Fruit fly (Drosophila melanogaster) whole organism, embryonic: Measurements from ENCODE around the gene CG32832.
A peak's percentile ranks its signal among the peaks of the same experiment; 100 is the strongest.

ENCODE experiments used
- Atf3 ChIP-seq: fragments of 200-800 bp; sonication (Bioruptor generic); optimal IDR thresholded peaks from 3 replicates; lab custom pipeline; 2016; ENCODE audit warnings: missing biosample characterization, missing genetic modification characterization
- CG10267 ChIP-seq: fragments of 200-800 bp; sonication (Bioruptor generic); optimal IDR thresholded peaks from 2 replicates; lab custom pipeline; 2018; ENCODE audit warnings: missing biosample characterization, mild to moderate bottlenecking, missing genetic modification characterization, moderate library complexity
- CG10462 ChIP-seq: fragments of 200-800 bp; sonication (Bioruptor generic); optimal IDR thresholded peaks from 2 replicates; lab custom pipeline; 2016; ENCODE audit warnings: missing biosample characterization, missing genetic modification characterization
- CG11504 ChIP-seq: fragments of 200-800 bp; sonication (Bioruptor generic); optimal IDR thresholded peaks from 3 replicates; lab custom pipeline; 2019; ENCODE audit warnings: missing biosample characterization, mild to moderate bottlenecking, missing genetic modification characterization, moderate library complexity
- CG14050 ChIP-seq: fragments of 200-800 bp; sonication (Bioruptor generic); IDR thresholded peaks from 3 replicates; pipeline ENCODE4 v1.3.6; 2022; ENCODE audit warnings: missing biosample characterization, missing genetic modification characterization
- CG15514 ChIP-seq: fragments of 200-800 bp; sonication (Bioruptor generic); optimal IDR thresholded peaks from 3 replicates; lab custom pipeline; 2017; ENCODE audit warnings: missing biosample characterization, missing genetic modification characterization, mild to moderate bottlenecking, moderate library complexity, missing genetic modification reagents
- CG1603 ChIP-seq: fragments of 200-800 bp; sonication (Bioruptor generic); optimal IDR thresholded peaks from 2 replicates; lab custom pipeline; 2019; ENCODE audit warnings: missing biosample characterization, mild to moderate bottlenecking, missing genetic modification characterization, moderate library complexity
- CG17361 ChIP-seq: fragments of 200-800 bp; sonication (Bioruptor generic); IDR thresholded peaks from 3 replicates; pipeline ENCODE4 v1.3.6; 2022; ENCODE audit warnings: missing biosample characterization, missing genetic modification characterization
- CG17568 ChIP-seq: fragments of 200-800 bp; sonication (Bioruptor generic); optimal IDR thresholded peaks from 2 replicates; lab custom pipeline; 2018; ENCODE audit warnings: missing biosample characterization, mild to moderate bottlenecking, missing genetic modification characterization, moderate library complexity
- CG18262 ChIP-seq: fragments of 200-800 bp; optimal IDR thresholded peaks from 3 replicates; lab custom pipeline; 2019; ENCODE audit warnings: missing biosample characterization, mild to moderate bottlenecking, missing genetic modification characterization, moderate library complexity
- CG1832 ChIP-seq: fragments of 200-800 bp; sonication (Bioruptor generic); optimal IDR thresholded peaks from 2 replicates; lab custom pipeline; 2017; ENCODE audit warnings: missing biosample characterization, mild to moderate bottlenecking, missing genetic modification characterization, inconsistent platforms
- CG2678 ChIP-seq: fragments of 200-800 bp; sonication (Bioruptor generic); optimal IDR thresholded peaks from 3 replicates; lab custom pipeline; 2019; ENCODE audit warnings: missing biosample characterization, mild to moderate bottlenecking, missing genetic modification characterization, moderate library complexity
- CG30403 ChIP-seq: fragments of 200-800 bp; sonication (Bioruptor generic); optimal IDR thresholded peaks from 3 replicates; lab custom pipeline; 2016; ENCODE audit warnings: missing biosample characterization, missing genetic modification characterization
- CG31224 ChIP-seq: fragments of 200-800 bp; sonication (Bioruptor generic); IDR thresholded peaks from 2 replicates; pipeline ENCODE4 v1.3.6; 2022; ENCODE audit warnings: missing biosample characterization, missing genetic modification characterization
- CG32532 ChIP-seq: fragments of 200-800 bp; sonication (Bioruptor generic); IDR thresholded peaks from 2 replicates; pipeline ENCODE4 v1.3.6; 2022; ENCODE audit warnings: missing biosample characterization, missing genetic modification characterization
- CG3407 ChIP-seq: fragments of 200-800 bp; sonication (Bioruptor generic); optimal IDR thresholded peaks from 2 replicates; lab custom pipeline; 2018; ENCODE audit warnings: missing biosample characterization, mild to moderate bottlenecking, missing genetic modification characterization
- CG3726 ChIP-seq: fragments of 200-800 bp; sonication (Bioruptor generic); IDR thresholded peaks from 3 replicates; pipeline ENCODE4, ENCODE4 v1.3.6; 2022; ENCODE audit warnings: missing biosample characterization, missing genetic modification characterization
- CG3838 ChIP-seq: fragments of 200-800 bp; sonication (Bioruptor generic); optimal IDR thresholded peaks from 3 replicates; lab custom pipeline; 2016; ENCODE audit warnings: missing biosample characterization, missing genetic modification characterization
- CG4282 ChIP-seq: fragments of 200-800 bp; sonication (Bioruptor generic); optimal IDR thresholded peaks from 2 replicates; lab custom pipeline; 2016; ENCODE audit warnings: missing biosample characterization, missing genetic modification characterization
- CG8281 ChIP-seq: fragments of 200-800 bp; sonication (Bioruptor generic); optimal IDR thresholded peaks from 2 replicates; lab custom pipeline; 2018; ENCODE audit warnings: missing biosample characterization, mild to moderate bottlenecking, missing genetic modification characterization, moderate library complexity
- CG8924 ChIP-seq: fragments of 200-800 bp; optimal IDR thresholded peaks from 3 replicates; lab custom pipeline; 2019; ENCODE audit warnings: missing biosample characterization, mild to moderate bottlenecking, missing genetic modification characterization, moderate library complexity
- CG9215 ChIP-seq: fragments of 200-800 bp; sonication (Bioruptor generic); IDR thresholded peaks from 2 replicates; pipeline ENCODE4 v1.3.6; 2022; ENCODE audit warnings: missing biosample characterization, missing genetic modification characterization
- CG9797 ChIP-seq: fragments of 200-800 bp; sonication (Bioruptor generic); optimal IDR thresholded peaks from 3 replicates; lab custom pipeline; 2018; ENCODE audit warnings: missing biosample characterization, mild to moderate bottlenecking, missing genetic modification characterization
- CG9876 ChIP-seq: fragments of 200-800 bp; sonication (Bioruptor generic); optimal IDR thresholded peaks from 2 replicates; lab custom pipeline; 2016; ENCODE audit warnings: missing biosample characterization, missing genetic modification characterization
- Dll ChIP-seq: fragments of 200-800 bp; sonication (Bioruptor generic); IDR thresholded peaks from 4 replicates; pipeline ENCODE4 v1.3.6; 2022; ENCODE audit warnings: missing biosample characterization, missing genetic modification characterization; ENCODE audit not compliant: partially characterized antibody
- Doc2 ChIP-seq: fragments of 200-800 bp; sonication (Bioruptor generic); IDR thresholded peaks from 2 replicates; pipeline ENCODE4 v1.3.6; 2022; ENCODE audit warnings: missing biosample characterization, missing genetic modification characterization
- Dref ChIP-seq: fragments of 200-800 bp; sonication (Bioruptor generic); IDR thresholded peaks from 2 replicates; pipeline ENCODE4 v1.3.6; 2022; ENCODE audit warnings: missing biosample characterization, missing genetic modification characterization
- Eip74EF ChIP-seq, 2 experiments: fragments of 200-800 bp in 1 of 2; fragments of >200 bp in 1 of 2; sonication (Bioruptor generic) in 1 of 2; optimal IDR thresholded peaks; 2 replicates each; lab custom pipeline; 2017 to 2019; ENCODE audit warnings: missing biosample characterization in 2 of 2, missing genetic modification characterization in 2 of 2, mild to moderate bottlenecking in 1 of 2, moderate library complexity in 1 of 2
- HmgD ChIP-seq: fragments of 200-800 bp; sonication (Bioruptor generic); optimal IDR thresholded peaks from 3 replicates; lab custom pipeline; 2016; ENCODE audit warnings: missing biosample characterization, missing genetic modification characterization
- Hr39 ChIP-seq: fragments of >200 bp; optimal IDR thresholded peaks from 2 replicates; lab custom pipeline; 2017
- Hr78 ChIP-seq, 2 experiments: fragments of 200-800 bp in 1 of 2; fragments of >200 bp in 1 of 2; sonication (Bioruptor generic) in 1 of 2; optimal IDR thresholded peaks; 2 replicates each; lab custom pipeline; 2017 to 2019; ENCODE audit warnings: missing biosample characterization in 2 of 2, missing genetic modification characterization in 2 of 2, mild to moderate bottlenecking in 1 of 2, moderate library complexity in 1 of 2
- MESR4 ChIP-seq: fragments of 200-800 bp; sonication (Bioruptor generic); optimal IDR thresholded peaks from 2 replicates; lab custom pipeline; 2018; ENCODE audit warnings: missing biosample characterization, mild to moderate bottlenecking, missing genetic modification characterization, moderate library complexity
- Nf-YC ChIP-seq: fragments of 200-800 bp; optimal IDR thresholded peaks from 3 replicates; lab custom pipeline; 2019; ENCODE audit warnings: missing biosample characterization, mild to moderate bottlenecking, missing genetic modification characterization, moderate library complexity
- Opbp ChIP-seq: fragments of 200-800 bp; sonication (Bioruptor generic); IDR thresholded peaks from 3 replicates; pipeline ENCODE4 v1.3.6; 2022; ENCODE audit warnings: missing biosample characterization, missing genetic modification characterization; ENCODE audit not compliant: partially characterized antibody
- Ravus ChIP-seq: fragments of 200-800 bp; sonication (Bioruptor generic); IDR thresholded peaks from 2 replicates; pipeline ENCODE4 v1.3.6; 2022; ENCODE audit warnings: missing biosample characterization, missing genetic modification characterization
- Xrp1 ChIP-seq: fragments of 200-800 bp; sonication (Bioruptor generic); IDR thresholded peaks from 2 replicates; pipeline ENCODE4 v1.3.6; 2022; ENCODE audit warnings: missing biosample characterization, missing genetic modification characterization
- bbx ChIP-seq: fragments of 200-800 bp; sonication (Bioruptor generic); IDR thresholded peaks from 2 replicates; pipeline ENCODE4 v1.3.6; 2022; ENCODE audit warnings: missing biosample characterization, missing genetic modification characterization; ENCODE audit not compliant: partially characterized antibody
- bowl ChIP-seq: fragments of 200-800 bp; sonication (Bioruptor generic); IDR thresholded peaks from 2 replicates; pipeline ENCODE4 v1.3.6; 2022; ENCODE audit warnings: missing biosample characterization, missing genetic modification characterization
- dm ChIP-seq: fragments of 200-800 bp; sonication (Bioruptor generic); optimal IDR thresholded peaks from 3 replicates; lab custom pipeline; 2016; ENCODE audit warnings: missing biosample characterization, missing genetic modification characterization
- dysf ChIP-seq: fragments of 200-800 bp; sonication (Bioruptor generic); IDR thresholded peaks from 3 replicates; pipeline ENCODE4 v1.3.6; 2022; ENCODE audit warnings: missing biosample characterization, missing genetic modification characterization
- ems ChIP-seq: fragments of 200-800 bp; sonication (Bioruptor generic); optimal IDR thresholded peaks from 3 replicates; lab custom pipeline; 2016; ENCODE audit warnings: missing biosample characterization, missing genetic modification characterization
- gsb ChIP-seq: fragments of 200-800 bp; sonication (Bioruptor generic); IDR thresholded peaks from 2 replicates; pipeline ENCODE4 v1.3.6; 2022; ENCODE audit warnings: missing biosample characterization, missing genetic modification characterization
- insv ChIP-seq, 2 experiments: fragments of 200-800 bp; sonication (Bioruptor generic); optimal IDR thresholded peaks; 3 replicates each; lab custom pipeline; 2016 to 2018; ENCODE audit warnings: missing biosample characterization in 2 of 2, missing genetic modification characterization in 2 of 2
- p53 ChIP-seq: fragments of 200-800 bp; sonication (Bioruptor generic); optimal IDR thresholded peaks from 2 replicates; lab custom pipeline; 2016; ENCODE audit warnings: missing biosample characterization, missing genetic modification characterization
- ro ChIP-seq: fragments of 200-800 bp; sonication (Bioruptor generic); IDR thresholded peaks from 2 replicates; pipeline ENCODE4 v1.3.6; 2022; ENCODE audit warnings: missing biosample characterization, missing genetic modification characterization
- tap ChIP-seq: fragments of 200-800 bp; optimal IDR thresholded peaks from 3 replicates; lab custom pipeline; 2019; ENCODE audit warnings: missing biosample characterization, mild to moderate bottlenecking, missing genetic modification characterization, moderate library complexity
- tio ChIP-seq: fragments of 200-800 bp; sonication (Bioruptor generic); optimal IDR thresholded peaks from 2 replicates; lab custom pipeline; 2017; ENCODE audit warnings: missing biosample characterization, missing genetic modification characterization, inconsistent platforms
- toy ChIP-seq: fragments of 200-800 bp; sonication (Bioruptor generic); IDR thresholded peaks from 2 replicates; pipeline ENCODE4 v1.3.6; 2022; ENCODE audit warnings: missing biosample characterization, missing genetic modification characterization
- vnd ChIP-seq: fragments of 200-800 bp; sonication (Bioruptor generic); IDR thresholded peaks from 3 replicates; pipeline ENCODE4 v1.3.6; 2022; ENCODE audit warnings: missing biosample characterization, missing genetic modification characterization; ENCODE audit not compliant: partially characterized antibody

CG32832 gene

DNA sequence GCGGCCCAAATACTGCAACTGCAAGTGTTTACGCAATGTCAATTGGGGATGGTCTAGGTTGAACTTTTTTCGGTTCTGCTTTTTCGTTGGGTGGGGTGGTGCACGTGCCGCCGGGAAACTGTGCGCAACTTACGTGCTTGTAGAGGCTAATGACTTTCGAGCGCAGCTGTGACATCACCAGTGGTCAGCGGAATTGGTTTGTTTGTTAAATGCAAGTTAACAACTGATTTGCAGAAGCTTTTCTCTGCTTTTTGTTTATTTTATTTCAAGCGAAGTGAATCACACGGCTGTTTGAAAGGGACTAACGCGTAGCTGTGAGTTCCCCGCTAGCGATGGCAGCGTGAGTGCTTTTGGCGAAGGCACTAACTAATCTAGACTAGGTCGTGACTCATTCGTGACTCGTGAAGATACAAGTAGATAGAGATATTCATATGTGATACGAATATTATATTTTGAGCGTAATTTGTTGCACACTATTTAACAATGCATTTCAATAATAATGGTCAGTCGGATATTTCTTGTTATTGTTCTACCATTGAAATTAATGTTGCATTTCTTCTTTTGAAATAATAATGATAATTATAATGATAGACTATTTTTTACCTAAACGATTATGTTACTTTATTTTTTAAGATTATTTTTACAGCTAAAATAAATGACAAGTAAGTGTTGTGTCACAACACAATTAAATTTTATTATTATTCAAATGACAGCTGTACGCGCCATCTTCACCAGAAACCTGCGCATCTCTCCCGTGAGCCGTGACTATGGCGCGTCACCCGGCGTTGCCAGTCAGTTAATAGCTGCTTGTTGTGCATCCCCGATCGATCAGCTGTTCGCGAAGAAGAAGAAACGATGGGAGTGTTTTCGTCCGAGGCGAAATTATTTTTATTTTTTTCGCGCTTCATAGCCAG is 8.8 kb upstream of the CG32832 start, which contains the start of the genes osi and tweek (continued):
- TF ChIP-seq Ravus (GFP tag; lab: Robert Waterston, UW) (no peak), CG9797 (peak; percentile 50), CG10462 (peak; percentile 24), Opbp (GFP tag; lab: Robert Waterston, UW) (peak; percentile 87), CG18262 (tag; lab: Kevin White, UChicago) (no peak), CG30403 (GFP tag; lab: Kevin White, UChicago) (peak; percentile 87), CG31224 (GFP tag; lab: Robert Waterston, UW) (no peak), CG8924 (tag; lab: Kevin White, UChicago) (peak; percentile 66), CG9215 (GFP tag; lab: Robert Waterston, UW) (peak; percentile 49), bbx (GFP tag; lab: Robert Waterston, UW) (peak; percentile 90), insv (GFP tag; optimal IDR thresholded peaks at IDR 0.05; lab: Kevin White, UChicago) (peak in 1 of 2 experiments; percentile 9), MESR4 (GFP tag; lab: Kevin White, UChicago) (peak; percentile 82), CG15514 (GFP tag; lab: Kevin White, UChicago) (peak; percentile 64), Nf-YC (tag; lab: Kevin White, UChicago) (no peak), Dll (GFP tag; lab: Robert Waterston, UW) (peak; percentile 90), CG3407 (GFP tag; lab: Kevin White, UChicago) (no peak), dm (GFP tag; lab: Kevin White, UChicago) (peak; percentile 47), CG1603 (tag; lab: Kevin White, UChicago) (peak; percentile 46), CG1832 (no peak), CG17568 (no peak), CG4282 (GFP tag; lab: Kevin White, UChicago) (no peak), Xrp1 (no peak), CG32532 (peak; percentile 49), ro (GFP tag; lab: Robert Waterston, UW) (no peak), CG11504 (tag; lab: Kevin White, UChicago) (no peak), CG14050 (GFP tag; lab: Robert Waterston, UW) (no peak), ems (GFP tag; lab: Kevin White, UChicago) (peak; percentile 36), tio (GFP tag; lab: Kevin White, UChicago) (peak; percentile 88), gsb (GFP tag; lab: Robert Waterston, UW) (no peak), Hr78 (GFP tag; optimal IDR thresholded peaks at IDR 0.05; lab: Kevin White, UChicago) (no peak), HmgD (GFP tag; lab: Kevin White, UChicago) (no peak), toy (GFP tag; lab: Robert Waterston, UW) (no peak), Dref (GFP tag; lab: Robert Waterston, UW) (peak; percentile 40), CG2678 (tag; lab: Kevin White, UChicago) (no peak), CG3838 (GFP tag; lab: Kevin White, UChicago) (peak; percentile 17), CG17361 (GFP tag; lab: Robert Waterston, UW) (no peak; the same call in 2 of the 3 replicates), Hr39 (lab: Kevin White, UChicago) (no peak), CG8281 (tag; lab: Kevin White, UChicago) (no peak), Atf3 (GFP tag; lab: Kevin White, UChicago) (no peak), dysf (GFP tag; lab: Robert Waterston, UW) (peak; percentile 52; the same call in 1 of the 3 replicates), Doc2 (GFP tag; lab: Robert Waterston, UW) (no peak), CG9876 (peak; percentile 33), tap (peak; percentile 27), bowl (GFP tag; lab: Robert Waterston, UW) (no peak), CG3726 (GFP tag; lab: Robert Waterston, UW) (no peak), p53 (no peak), CG10267 (tag; lab: Kevin White, UChicago) (peak; percentile 33), vnd (peak; percentile 87), Eip74EF (GFP tag; optimal IDR thresholded peaks at IDR 0.05; lab: Kevin White, UChicago) (no peak)
